Worm (Caenorhabditis elegans): Measurements from ENCODE around the gene dnj-14.

Gene dnj-14

ce11 chrX:4711698-4712329, at the start of gene dnj-14, which contains the start of gene glit-1:
Gene dnj-14 (minus strand): TSS chrX:4711748.
Gene glit-1 (plus strand): TSS chrX:4712279.
- TF ChIP-seq repo-1 (tag; optimal IDR thresholded peaks at IDR 0.05) (peak; percentile 51), egrh-3 (GFP tag; IDR thresholded peaks at IDR 0.05) (peak; percentile 46; the same call in 1 of the 2 replicates), F23B12.7 (tag; optimal IDR thresholded peaks at IDR 0.05; ENCODE audit: insufficient read depth) (peak; percentile 78), lin-35 (GFP tag; optimal IDR thresholded peaks at IDR 0.05) (peak in 1 of 3 experiments; percentile 58), rec-8 (tag; optimal IDR thresholded peaks at IDR 0.05) (no peak), snpc-4 (GFP tag; optimal IDR thresholded peaks at IDR 0.05) (no peak), snpc-4 (tag; optimal IDR thresholded peaks at IDR 0.05) (peak in 3 of 4 experiments; percentile 49 to 70 (median 53)), unc-130 (GFP tag; optimal IDR thresholded peaks at IDR 0.05) (no peak), D2030.7 (GFP tag; IDR thresholded peaks at IDR 0.05) (no peak), gei-17 (GFP tag; optimal IDR thresholded peaks at IDR 0.05) (peak; percentile 46), ceh-27 (GFP tag; optimal IDR thresholded peaks at IDR 0.05) (peak; percentile 91), lin-26 (GFP tag; IDR thresholded peaks at IDR 0.05) (no peak), ceh-40 (GFP tag; IDR thresholded peaks at IDR 0.05) (no peak), ceh-58 (GFP tag; IDR thresholded peaks at IDR 0.05) (no peak), sea-2 (GFP tag; IDR thresholded peaks at IDR 0.05) (no peak), cebp-2 (GFP tag; IDR thresholded peaks at IDR 0.05) (no peak), K12H6.12 (tag; optimal IDR thresholded peaks at IDR 0.05) (peak; percentile 70), F10E7.11 (tag; optimal IDR thresholded peaks at IDR 0.05) (no peak), ztf-6 (GFP tag; IDR thresholded peaks at IDR 0.05) (0 out of 2 replicates have a peak, but pooled peaks have one; percentile 40), egl-18 (GFP tag; IDR thresholded peaks at IDR 0.05) (no peak), bed-1 (GFP tag; IDR thresholded peaks at IDR 0.05) (no peak), hlh-26 (GFP tag; conservative IDR thresholded peaks at IDR 0.05) (no peak), die-1 (tag; optimal IDR thresholded peaks at IDR 0.05) (no peak), nhr-179 (tag; optimal IDR thresholded peaks at IDR 0.05) (no peak), F52B5.7 (tag; optimal IDR thresholded peaks at IDR 0.05) (no peak), snpc-3.4 (tag; optimal IDR thresholded peaks at IDR 0.05) (no peak), rpc-1 (optimal IDR thresholded peaks at IDR 0.05) (no peak), rpc-1 (tag; optimal IDR thresholded peaks at IDR 0.05) (no peak), attf-6 (GFP tag; IDR thresholded peaks at IDR 0.05) (no peak), snpc-1.1 (tag; optimal IDR thresholded peaks at IDR 0.05; ENCODE audit: insufficient read depth) (no peak), pbrm-1 (GFP tag; IDR thresholded peaks at IDR 0.05) (peak; percentile 84; the same call in 1 of the 2 replicates), Y53F4B.3 (GFP tag; IDR thresholded peaks at IDR 0.05) (no peak), F57C9.4 (tag; optimal IDR thresholded peaks at IDR 0.05) (no peak), rcor-1 (GFP tag; IDR thresholded peaks at IDR 0.05) (peak; percentile 50), B0035.1 (tag; optimal IDR thresholded peaks at IDR 0.05) (no peak), Y56A3A.18 (GFP tag; IDR thresholded peaks at IDR 0.05) (0 out of 2 replicates have a peak, but pooled peaks have one; percentile 51), hlh-12 (tag; optimal IDR thresholded peaks at IDR 0.05) (no peak), egl-44 (GFP tag; IDR thresholded peaks at IDR 0.05) (peak; percentile 83; the same call in 1 of the 2 replicates), akir-1 (GFP tag; optimal IDR thresholded peaks at IDR 0.05) (no peak), pha-4 (tag; optimal IDR thresholded peaks at IDR 0.05) (peak; percentile 89), ztf-28 (GFP tag; IDR thresholded peaks at IDR 0.05) (no peak), tlf-1 (GFP tag; optimal IDR thresholded peaks at IDR 0.05) (peak; percentile 53), cebp-1 (GFP tag; IDR thresholded peaks at IDR 0.05) (peak; percentile 52; the same call in 1 of the 2 replicates), cebp-1 (tag; optimal IDR thresholded peaks at IDR 0.05) (peak; percentile 89), mxl-1 (tag; optimal IDR thresholded peaks at IDR 0.05) (no peak), nhr-90 (tag; optimal IDR thresholded peaks at IDR 0.05) (peak; percentile 65), madf-10 (tag; optimal IDR thresholded peaks at IDR 0.05) (peak; percentile 84), hsf-1 (GFP tag; IDR thresholded peaks at IDR 0.05) (no peak)

Data from whole organism, young adult.